Fruit fly (Drosophila melanogaster) whole organism, embryonic: ENCODE results near the gene MED15.

Experiments
- Ada2b ChIP-seq: fragments of 200-800 bp; sonication (Bioruptor generic); IDR thresholded peaks from 2 replicates; pipeline ENCODE4 v1.3.6; 2022; ENCODE audit warnings: missing biosample characterization, missing genetic modification characterization
- BEAF-32 ChIP-seq: fragments of 200-800 bp; sonication (Bioruptor generic); optimal IDR thresholded peaks from 3 replicates; lab custom pipeline; 2017; ENCODE audit warnings: missing biosample characterization, missing genetic modification characterization, mild to moderate bottlenecking, moderate library complexity, missing genetic modification reagents
- Blimp-1 ChIP-seq: fragments of 200-800 bp; sonication (Bioruptor generic); optimal IDR thresholded peaks from 3 replicates; lab custom pipeline; 2018; ENCODE audit warnings: missing biosample characterization, missing genetic modification characterization, mild to moderate bottlenecking, moderate library complexity, missing genetic modification reagents
- CG10431 ChIP-seq: fragments of 200-800 bp; sonication (Bioruptor generic); optimal IDR thresholded peaks from 3 replicates; lab custom pipeline; 2018; ENCODE audit warnings: missing biosample characterization, mild to moderate bottlenecking, missing genetic modification characterization
- CG11085 ChIP-seq: fragments of 200-800 bp; sonication (Bioruptor generic); IDR thresholded peaks from 2 replicates; pipeline ENCODE4 v1.3.6; 2022; ENCODE audit warnings: missing biosample characterization, missing genetic modification characterization
- CG11247 ChIP-seq: fragments of 200-800 bp; sonication (Bioruptor generic); IDR thresholded peaks from 2 replicates; pipeline ENCODE4 v1.3.6; 2022; ENCODE audit warnings: missing biosample characterization, missing genetic modification characterization
- CG13287 ChIP-seq: fragments of 200-800 bp; sonication (Bioruptor generic); IDR thresholded peaks from 2 replicates; pipeline ENCODE4 v1.3.6; 2022; ENCODE audit warnings: missing biosample characterization, missing genetic modification characterization; ENCODE audit not compliant: partially characterized antibody
- CG17385 ChIP-seq: fragments of 200-800 bp; sonication (Bioruptor generic); optimal IDR thresholded peaks from 3 replicates; lab custom pipeline; 2018; ENCODE audit warnings: missing biosample characterization, mild to moderate bottlenecking, missing genetic modification characterization
- CG33557 ChIP-seq: fragments of 200-800 bp; sonication (Bioruptor generic); optimal IDR thresholded peaks from 2 replicates; lab custom pipeline; 2019; ENCODE audit warnings: missing biosample characterization, mild to moderate bottlenecking, missing genetic modification characterization, moderate library complexity
- CG4282 ChIP-seq: fragments of 200-800 bp; sonication (Bioruptor generic); optimal IDR thresholded peaks from 2 replicates; lab custom pipeline; 2016; ENCODE audit warnings: missing biosample characterization, missing genetic modification characterization
- CG43689 ChIP-seq: fragments of 200-800 bp; sonication (Bioruptor generic); IDR thresholded peaks from 2 replicates; pipeline ENCODE4 v1.3.6; 2022; ENCODE audit warnings: missing biosample characterization, missing genetic modification characterization
- CG6254 ChIP-seq: fragments of 200-800 bp; sonication (Bioruptor generic); optimal IDR thresholded peaks from 3 replicates; lab custom pipeline; 2017; ENCODE audit warnings: mild to moderate bottlenecking, missing biosample characterization, missing genetic modification reagents, missing genetic modification characterization
- CG7372 ChIP-seq: fragments of 200-800 bp; sonication (Bioruptor generic); IDR thresholded peaks from 2 replicates; pipeline ENCODE4 v1.3.6; 2022; ENCODE audit warnings: missing biosample characterization, missing genetic modification characterization
- CG8359 ChIP-seq: fragments of 200-800 bp; sonication (Bioruptor generic); optimal IDR thresholded peaks from 2 replicates; lab custom pipeline; 2017; ENCODE audit warnings: missing biosample characterization, mild to moderate bottlenecking, missing genetic modification characterization, borderline replicate concordance
- CG8924 ChIP-seq: fragments of 200-800 bp; optimal IDR thresholded peaks from 3 replicates; lab custom pipeline; 2019; ENCODE audit warnings: missing biosample characterization, mild to moderate bottlenecking, missing genetic modification characterization, moderate library complexity
- CG8944 ChIP-seq: fragments of 200-800 bp; sonication (Bioruptor generic); optimal IDR thresholded peaks from 3 replicates; lab custom pipeline; 2016; ENCODE audit warnings: missing biosample characterization, missing genetic modification characterization
- CoRest ChIP-seq: fragments of 200-800 bp; sonication (Bioruptor generic); optimal IDR thresholded peaks from 3 replicates; lab custom pipeline; 2018; ENCODE audit warnings: missing biosample characterization, mild to moderate bottlenecking, missing genetic modification characterization, moderate library complexity
- D19B ChIP-seq: fragments of 200-800 bp; sonication (Bioruptor generic); optimal IDR thresholded peaks from 2 replicates; lab custom pipeline; 2017; ENCODE audit warnings: missing biosample characterization, mild to moderate bottlenecking, missing genetic modification characterization
- Dbx ChIP-seq: fragments of 200-800 bp; sonication (Bioruptor generic); IDR thresholded peaks from 3 replicates; pipeline ENCODE4 v1.3.6; 2022; ENCODE audit warnings: missing biosample characterization, missing genetic modification characterization
- Doc3 ChIP-seq: fragments of 200-800 bp; sonication (Bioruptor generic); IDR thresholded peaks from 3 replicates; pipeline ENCODE4 v1.3.6; 2022; ENCODE audit warnings: missing biosample characterization, missing genetic modification characterization; ENCODE audit not compliant: partially characterized antibody
- H2.0 ChIP-seq: fragments of 200-800 bp; sonication (Bioruptor generic); IDR thresholded peaks from 2 replicates; pipeline ENCODE4 v1.3.6; 2022; ENCODE audit warnings: missing biosample characterization, missing genetic modification characterization
- Hmx ChIP-seq: fragments of 200-800 bp; sonication (Bioruptor generic); optimal IDR thresholded peaks from 2 replicates; lab custom pipeline; 2016; ENCODE audit warnings: missing biosample characterization, missing genetic modification characterization
- Hr51 ChIP-seq, 2 experiments: fragments of 200-800 bp; sonication (Bioruptor generic); optimal IDR thresholded peaks; 2 replicates in 1 of 2; 3 replicates in 1 of 2; lab custom pipeline; 2016 to 2018; ENCODE audit warnings: missing biosample characterization in 2 of 2, missing genetic modification characterization in 2 of 2, mild to moderate bottlenecking in 1 of 2, moderate library complexity in 1 of 2
- Hsf ChIP-seq: fragments of 200-800 bp; sonication (Bioruptor generic); optimal IDR thresholded peaks from 3 replicates; lab custom pipeline; 2016; ENCODE audit warnings: missing biosample characterization, missing genetic modification characterization
- NfI ChIP-seq: fragments of 200-800 bp; sonication (Bioruptor generic); optimal IDR thresholded peaks from 3 replicates; lab custom pipeline; 2018; ENCODE audit warnings: missing biosample characterization, mild to moderate bottlenecking, missing genetic modification characterization, moderate library complexity
- Optix ChIP-seq: fragments of 200-800 bp; sonication (Bioruptor generic); IDR thresholded peaks from 3 replicates; pipeline ENCODE4 v1.3.6; 2022; ENCODE audit warnings: missing biosample characterization, missing genetic modification characterization
- Poxn ChIP-seq: fragments of 200-800 bp; sonication (Bioruptor generic); IDR thresholded peaks from 2 replicates; pipeline ENCODE4 v1.3.6; 2022; ENCODE audit warnings: missing biosample characterization, missing genetic modification characterization
- Ravus ChIP-seq: fragments of 200-800 bp; sonication (Bioruptor generic); IDR thresholded peaks from 2 replicates; pipeline ENCODE4 v1.3.6; 2022; ENCODE audit warnings: missing biosample characterization, missing genetic modification characterization
- Rfx ChIP-seq: fragments of 200-800 bp; sonication (Bioruptor generic); IDR thresholded peaks from 2 replicates; pipeline ENCODE4 v1.3.6; 2022; ENCODE audit warnings: missing biosample characterization, missing genetic modification characterization
- Side ChIP-seq: fragments of 200-800 bp; sonication (Bioruptor generic); optimal IDR thresholded peaks from 2 replicates; lab custom pipeline; 2016; ENCODE audit warnings: missing biosample characterization, missing genetic modification characterization
- Sox100B ChIP-seq: fragments of 200-800 bp; sonication (Bioruptor generic); optimal IDR thresholded peaks from 3 replicates; lab custom pipeline; 2018; ENCODE audit warnings: missing biosample characterization, mild to moderate bottlenecking, missing genetic modification characterization
- Stat92E ChIP-seq, 3 experiments: fragments of >200 bp in 2 of 3; fragments of 200-800 bp in 1 of 3; sonication (Bioruptor generic) in 1 of 3; optimal IDR thresholded peaks; 2 replicates each; lab custom pipeline; 2017 to 2019; ENCODE audit warnings: missing biosample characterization in 3 of 3, missing genetic modification characterization in 3 of 3, mild to moderate bottlenecking in 1 of 3, moderate library complexity in 1 of 3
- ara ChIP-seq: fragments of 200-800 bp; sonication (Bioruptor generic); IDR thresholded peaks from 2 replicates; pipeline ENCODE4 v1.3.6; 2022; ENCODE audit warnings: missing biosample characterization, missing genetic modification characterization
- cato ChIP-seq: fragments of 200-800 bp; sonication (Bioruptor generic); optimal IDR thresholded peaks from 2 replicates; lab custom pipeline; 2016; ENCODE audit warnings: missing biosample characterization, missing genetic modification characterization, borderline replicate concordance
- ci ChIP-seq: fragments of 200-800 bp; sonication (Bioruptor generic); IDR thresholded peaks from 3 replicates; pipeline ENCODE4 v1.3.6; 2022; ENCODE audit warnings: missing biosample characterization, missing genetic modification characterization
- crc ChIP-seq: fragments of 200-800 bp; sonication (Bioruptor generic); optimal IDR thresholded peaks from 2 replicates; lab custom pipeline; 2016; ENCODE audit warnings: missing biosample characterization, missing genetic modification characterization
- dm ChIP-seq: fragments of 200-800 bp; sonication (Bioruptor generic); optimal IDR thresholded peaks from 3 replicates; lab custom pipeline; 2016; ENCODE audit warnings: missing biosample characterization, missing genetic modification characterization
- gfzf ChIP-seq: fragments of 200-800 bp; sonication (Bioruptor generic); optimal IDR thresholded peaks from 2 replicates; lab custom pipeline; 2016; ENCODE audit warnings: missing biosample characterization, mild to moderate bottlenecking, missing genetic modification characterization, moderate library complexity
- grau ChIP-seq: fragments of 200-800 bp; optimal IDR thresholded peaks from 3 replicates; lab custom pipeline; 2019; ENCODE audit warnings: missing biosample characterization, mild to moderate bottlenecking, missing genetic modification characterization, moderate library complexity
- lbe ChIP-seq: fragments of 200-800 bp; sonication (Bioruptor generic); optimal IDR thresholded peaks from 2 replicates; lab custom pipeline; 2016; ENCODE audit warnings: missing biosample characterization, mild to moderate bottlenecking, missing genetic modification characterization
- mld ChIP-seq: fragments of 200-800 bp; sonication (Bioruptor generic); IDR thresholded peaks from 3 replicates; pipeline ENCODE4 v1.3.6; 2022; ENCODE audit warnings: missing biosample characterization, missing genetic modification characterization; ENCODE audit not compliant: partially characterized antibody
- nerfin-2 ChIP-seq: fragments of 200-800 bp; sonication (Bioruptor generic); IDR thresholded peaks from 2 replicates; pipeline ENCODE4 v1.3.6; 2022; ENCODE audit warnings: missing biosample characterization, missing genetic modification characterization; ENCODE audit not compliant: partially characterized antibody
- org-1 ChIP-seq: fragments of 200-800 bp; sonication (Bioruptor generic); optimal IDR thresholded peaks from 2 replicates; lab custom pipeline; 2017; ENCODE audit warnings: missing biosample characterization, missing genetic modification characterization
- pita ChIP-seq: fragments of 200-800 bp; sonication (Bioruptor generic); optimal IDR thresholded peaks from 2 replicates; lab custom pipeline; 2017; ENCODE audit warnings: missing biosample characterization, mild to moderate bottlenecking, missing genetic modification characterization
- scrt ChIP-seq: fragments of 200-800 bp; sonication (Bioruptor generic); optimal IDR thresholded peaks from 2 replicates; lab custom pipeline; 2018; ENCODE audit warnings: missing biosample characterization, mild to moderate bottlenecking, missing genetic modification characterization, moderate library complexity
- stwl ChIP-seq: fragments of 200-800 bp; sonication (Bioruptor generic); optimal IDR thresholded peaks from 3 replicates; lab custom pipeline; 2018; ENCODE audit warnings: missing biosample characterization, mild to moderate bottlenecking, missing genetic modification characterization, moderate library complexity
- usp ChIP-seq: fragments of >200 bp; optimal IDR thresholded peaks from 2 replicates; lab custom pipeline; 2017; ENCODE audit warnings: missing biosample characterization, missing genetic modification characterization
- yki ChIP-seq: fragments of >200 bp; optimal IDR thresholded peaks from 3 replicates; lab custom pipeline; 2018
- zf30C ChIP-seq: fragments of 200-800 bp; sonication (Bioruptor generic); optimal IDR thresholded peaks from 3 replicates; lab custom pipeline; 2018; ENCODE audit warnings: missing biosample characterization, mild to moderate bottlenecking, missing genetic modification characterization

MED15 gene

DNA sequence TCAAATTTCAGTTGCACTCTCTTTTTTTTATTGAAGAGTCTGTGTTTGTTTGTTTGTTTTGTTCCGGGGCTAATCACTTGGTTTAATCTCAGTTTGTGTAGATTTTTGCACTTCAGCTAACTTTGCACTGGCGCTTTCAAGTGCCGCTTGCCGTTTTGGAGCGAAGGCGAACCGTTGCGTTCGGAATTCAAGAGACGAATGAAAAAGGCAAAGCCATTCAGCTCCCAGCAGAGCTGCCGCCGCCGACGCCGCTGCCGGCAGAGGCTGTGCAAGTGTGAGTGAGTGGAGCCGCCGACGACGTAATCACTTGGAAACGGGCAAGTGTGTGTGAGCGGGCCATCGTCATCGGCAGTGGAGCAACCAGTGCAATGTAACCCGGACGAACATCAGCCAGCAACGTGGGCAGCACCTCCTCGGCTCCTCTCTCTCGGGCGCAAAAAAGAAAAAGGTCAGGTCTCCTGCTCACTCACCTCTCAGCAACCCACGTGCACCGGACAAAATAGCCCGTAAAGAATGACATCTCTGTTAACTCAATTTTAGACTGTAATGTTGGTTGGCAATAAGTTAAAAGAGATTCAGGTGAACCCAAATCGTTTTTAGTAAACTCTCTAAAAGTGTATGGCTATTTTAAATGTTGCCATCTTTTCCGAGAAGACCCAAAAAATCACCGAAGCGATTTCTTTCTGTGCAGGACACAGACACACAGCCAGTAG lies 6.8 kb downstream of the MED15 start, which contains the start of gene cbt (continued):
- TF ChIP-seq CG10431 (peak; percentile 61), lbe (GFP tag; lab: Kevin White, UChicago) (peak; percentile 96), grau (tag; lab: Kevin White, UChicago) (peak; percentile 97), cato (GFP tag; lab: Kevin White, UChicago) (peak; percentile 94), usp (no peak), ci (GFP tag; lab: Robert Waterston, UW) (no peak), Poxn (GFP tag; lab: Robert Waterston, UW) (no peak), Ada2b (GFP tag; lab: Robert Waterston, UW) (no peak), scrt (GFP tag; lab: Kevin White, UChicago) (peak; percentile 97), CG43689 (GFP tag; lab: Robert Waterston, UW) (no peak), Rfx (GFP tag; lab: Robert Waterston, UW) (no peak), Hsf (GFP tag; lab: Kevin White, UChicago) (peak; percentile 98), H2.0 (no peak), yki (lab: Kevin White, UChicago) (peak; percentile 7), CG13287 (GFP tag; lab: Robert Waterston, UW) (no peak), CG11247 (GFP tag; lab: Robert Waterston, UW) (no peak), D19B (GFP tag; lab: Kevin White, UChicago) (peak; percentile 92), dm (GFP tag; lab: Kevin White, UChicago) (peak; percentile 96), Hr51 (GFP tag; optimal IDR thresholded peaks at IDR 0.05; lab: Kevin White, UChicago) (peak; percentile 96 to 98), CG8924 (tag; lab: Kevin White, UChicago) (peak; percentile 98), nerfin-2 (GFP tag; lab: Robert Waterston, UW) (no peak), CG6254 (GFP tag; lab: Kevin White, UChicago) (peak; percentile 94), Side (peak; percentile 98), CG17385 (GFP tag; lab: Kevin White, UChicago) (peak; percentile 95), pita (GFP tag; lab: Kevin White, UChicago) (no peak), Doc3 (no peak), gfzf (peak; percentile 11), CG4282 (GFP tag; lab: Kevin White, UChicago) (peak; percentile 95), BEAF-32 (GFP tag; lab: Kevin White, UChicago) (no peak), Hmx (peak; percentile 84), CG8944 (peak; percentile 98), zf30C (GFP tag; lab: Kevin White, UChicago) (peak; percentile 100), Dbx (GFP tag; lab: Robert Waterston, UW) (no peak), mld (GFP tag; lab: Robert Waterston, UW) (no peak), org-1 (peak; percentile 99), Ravus (GFP tag; lab: Robert Waterston, UW) (no peak), ara (GFP tag; lab: Robert Waterston, UW) (no peak), Sox100B (GFP tag; lab: Kevin White, UChicago) (peak; percentile 95), CG8359 (GFP tag; lab: Kevin White, UChicago) (peak; percentile 89), CG33557 (GFP tag; lab: Kevin White, UChicago) (peak; percentile 93), Stat92E (GFP tag; optimal IDR thresholded peaks at IDR 0.05; lab: Kevin White, UChicago) (peak in 1 of 3 experiments; percentile 87), stwl (tag; lab: Kevin White, UChicago) (peak; percentile 57), Optix (GFP tag; lab: Robert Waterston, UW) (no peak), Blimp-1 (GFP tag; lab: Kevin White, UChicago) (peak; percentile 96), NfI (GFP tag; lab: Kevin White, UChicago) (peak; percentile 97), CG7372 (no peak), CG11085 (GFP tag; lab: Robert Waterston, UW) (no peak), CoRest (tag; lab: Kevin White, UChicago) (peak; percentile 97), crc (GFP tag; lab: Kevin White, UChicago) (peak; percentile 98)
